Fruit fly (Drosophila melanogaster) whole organism, embryonic: ENCODE measurements around the gene Rad17.

Experiments used
- CG12391 ChIP-seq: fragments of 200-800 bp; sonication (Bioruptor generic); optimal IDR thresholded peaks from 3 replicates; lab custom pipeline; 2018; ENCODE audit warnings: missing biosample characterization, mild to moderate bottlenecking, missing genetic modification characterization, moderate library complexity
- bsh ChIP-seq, 2 experiments: fragments of 200-800 bp; sonication (Bioruptor generic); optimal IDR thresholded peaks; 2 replicates each; lab custom pipeline; 2017 to 2018; ENCODE audit warnings: mild to moderate bottlenecking in 2 of 2, missing biosample characterization in 2 of 2, missing genetic modification characterization in 2 of 2, moderate library complexity in 1 of 2
- slbo ChIP-seq: fragments of 200-800 bp; sonication (Bioruptor generic); IDR thresholded peaks from 2 replicates; pipeline ENCODE4 v1.3.6; 2022; ENCODE audit warnings: missing biosample characterization, missing genetic modification characterization

Gene Rad17

DNA sequence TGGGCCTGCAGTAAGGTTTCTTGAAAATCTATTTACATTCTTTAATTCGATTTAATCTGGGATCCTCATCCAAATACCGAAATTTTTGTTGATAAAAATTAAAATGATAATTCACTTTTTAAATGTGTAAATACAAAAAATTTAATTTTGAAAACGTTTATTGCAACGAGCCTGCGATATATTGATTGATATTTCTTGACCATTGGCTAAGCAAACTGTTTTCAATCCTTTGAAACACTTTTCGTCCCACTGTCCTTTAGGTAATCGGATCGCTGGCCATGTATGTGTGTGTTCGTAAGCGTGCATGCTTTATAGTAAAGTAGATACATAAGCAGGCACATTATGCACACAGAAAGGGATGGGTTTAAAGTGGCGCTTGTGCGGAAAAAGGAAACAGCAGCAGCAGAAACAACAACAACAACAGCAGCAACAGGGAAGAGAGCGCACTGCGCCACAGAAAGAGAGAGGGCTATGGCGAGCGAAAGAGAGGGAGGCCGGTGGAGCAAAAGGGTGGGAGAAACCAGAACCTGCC, 38.8 kb downstream of the Rad17 start (continued):
- TF ChIP-seq slbo (GFP tag; lab: Robert Waterston, UW) = no peak

DNA sequence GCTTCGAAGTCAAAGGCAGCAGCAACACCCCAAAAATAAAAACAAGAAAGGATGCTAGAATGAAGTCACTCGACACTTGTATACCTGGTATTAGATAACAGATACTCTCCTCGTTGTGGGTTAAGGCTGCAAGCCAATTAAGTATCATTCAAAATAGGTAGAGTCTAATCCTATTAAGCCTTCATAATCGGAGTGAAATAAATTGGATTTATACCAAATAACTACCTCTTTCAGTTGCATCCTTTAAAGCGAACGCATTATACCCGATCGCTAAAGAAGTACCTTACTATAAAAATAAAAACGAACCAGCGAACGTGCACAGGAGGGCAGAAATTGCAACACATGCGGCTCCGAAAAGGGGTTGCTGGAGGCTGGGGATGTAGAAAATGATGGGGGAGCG, 40.4 kb downstream of the Rad17 start:
- no peak for TF ChIP-seq CG12391
- TF ChIP-seq bsh (GFP tag; optimal IDR thresholded peaks at IDR 0.05; lab: Kevin White, UChicago) = peak in 1 of 2 experiments; percentile 5
